Worm (Caenorhabditis elegans) whole organism, L4 larva: ENCODE data around the gene Y26G10.1.

Experiments used
- D1046.2 ChIP-seq: fragments of 200-800 bp; sonication (Bioruptor generic); IDR thresholded peaks from 2 replicates; pipeline ENCODE4 v1.3.6; 2022; ENCODE audit warnings: missing genetic modification characterization, missing compliant biosample characterization
- F26F4.8 ChIP-seq: fragments of 200-800 bp; sonication (Bioruptor generic); conservative IDR thresholded peaks from 2 replicates; pipeline ENCODE4 v1.3.6; 2022; ENCODE audit warnings: missing genetic modification characterization, missing compliant biosample characterization
- F49E8.2 ChIP-seq: sonication (generic microtip); optimal IDR thresholded peaks from 2 replicates; lab custom pipeline; 2016; ENCODE audit warnings: missing compliant biosample characterization, mild to moderate bottlenecking, missing genetic modification characterization, borderline replicate concordance
- T20F7.1 ChIP-seq: fragments of 200-800 bp; sonication (Bioruptor generic); optimal IDR thresholded peaks from 2 replicates; lab custom pipeline; 2018; ENCODE audit warnings: mild to moderate bottlenecking, missing genetic modification characterization, missing compliant biosample characterization
- T26A8.4 ChIP-seq: fragments of 200-800 bp; sonication (Bioruptor generic); IDR thresholded peaks from 2 replicates; pipeline ENCODE4 v1.3.6; 2022; ENCODE audit warnings: missing genetic modification characterization, missing compliant biosample characterization
- Y105C5A.15 ChIP-seq: fragments of 200-800 bp; sonication (Bioruptor generic); IDR thresholded peaks from 2 replicates; pipeline ENCODE4 v1.3.6; 2022; ENCODE audit warnings: missing genetic modification characterization, missing compliant biosample characterization
- Y5F2A.4 ChIP-seq: fragments of 200-800 bp; sonication (Bioruptor generic); optimal IDR thresholded peaks from 2 replicates; lab custom pipeline; 2018; ENCODE audit warnings: mild to moderate bottlenecking, missing genetic modification characterization, missing compliant biosample characterization
- ZK337.2 ChIP-seq: fragments of 200-800 bp; sonication (Bioruptor generic); IDR thresholded peaks from 2 replicates; pipeline ENCODE4 v1.3.6; 2022; ENCODE audit warnings: missing genetic modification reagents, missing genetic modification characterization, missing compliant biosample characterization
- arid-1 ChIP-seq: fragments of 200-800 bp; sonication (Bioruptor generic); conservative IDR thresholded peaks from 2 replicates; pipeline ENCODE4 v1.3.6; 2022; ENCODE audit warnings: missing genetic modification reagents, missing genetic modification characterization, missing compliant biosample characterization
- ceh-32 ChIP-seq: sonication (generic microtip); optimal IDR thresholded peaks from 2 replicates; lab custom pipeline; 2016; ENCODE audit warnings: mild to moderate bottlenecking, missing genetic modification characterization, missing compliant biosample characterization; ENCODE audit not compliant: poor library complexity
- ceh-82 ChIP-seq: sonication (generic microtip); optimal IDR thresholded peaks from 2 replicates; lab custom pipeline; 2017; ENCODE audit warnings: missing biosample characterization, missing genetic modification characterization
- cey-2 ChIP-seq: sonication (generic microtip); optimal IDR thresholded peaks from 3 replicates; lab custom pipeline; 2017; ENCODE audit warnings: missing genetic modification characterization, mild to moderate bottlenecking, missing compliant biosample characterization, antibody characterized with exemption, borderline replicate concordance; ENCODE audit not compliant: insufficient read depth
- daf-16 ChIP-seq, 3 experiments: sonication (generic microtip); optimal IDR thresholded peaks; 2 replicates each; lab custom pipeline; 2016 to 2017; ENCODE audit warnings: missing genetic modification characterization in 3 of 3, missing genetic modification reagents in 3 of 3, mild to moderate bottlenecking in 2 of 3, missing compliant biosample characterization in 2 of 3, missing biosample characterization in 1 of 3, moderate library complexity in 1 of 3
- dmd-8 ChIP-seq: fragments of 200-800 bp; sonication (Bioruptor generic); IDR thresholded peaks from 2 replicates; pipeline ENCODE4 v1.3.6; 2022; ENCODE audit warnings: missing genetic modification characterization, missing compliant biosample characterization
- duxl-1 ChIP-seq: sonication (generic microtip); optimal IDR thresholded peaks from 2 replicates; lab custom pipeline; 2016; ENCODE audit warnings: mild to moderate bottlenecking, missing genetic modification characterization, moderate library complexity, missing compliant biosample characterization; ENCODE audit not compliant: poor library complexity
- egl-27 ChIP-seq: sonication (generic microtip); optimal IDR thresholded peaks from 3 replicates; lab custom pipeline; 2017; ENCODE audit warnings: missing biosample characterization, missing genetic modification reagents, missing genetic modification characterization
- egl-43 ChIP-seq: fragments of 200-800 bp; sonication (Bioruptor generic); IDR thresholded peaks from 2 replicates; pipeline ENCODE4 v1.3.6; 2022; ENCODE audit warnings: missing genetic modification reagents, missing genetic modification characterization, missing compliant biosample characterization
- fkh-10 ChIP-seq: fragments of 150-350 bp; optimal IDR thresholded peaks from 2 replicates; lab custom pipeline; 2014; ENCODE audit warnings: missing biosample characterization, missing genetic modification reagents, missing genetic modification characterization
- hif-1 ChIP-seq, 2 experiments: sonication (generic microtip); optimal IDR thresholded peaks; 2 replicates each; lab custom pipeline; 2016 to 2017; ENCODE audit warnings: missing compliant biosample characterization in 2 of 2, missing genetic modification characterization in 2 of 2, missing genetic modification reagents in 2 of 2, missing genotype in 2 of 2, mild to moderate bottlenecking in 1 of 2
- hlh-11 ChIP-seq: fragments of 200-800 bp; sonication (Bioruptor generic); optimal IDR thresholded peaks from 2 replicates; lab custom pipeline; 2018; ENCODE audit warnings: mild to moderate bottlenecking, missing genetic modification characterization, missing compliant biosample characterization
- lim-7 ChIP-seq: fragments of 200-800 bp; sonication (Bioruptor generic); IDR thresholded peaks from 2 replicates; pipeline ENCODE4 v1.3.6; 2022; ENCODE audit warnings: missing genetic modification characterization, missing compliant biosample characterization
- lin-13 ChIP-seq: fragments of 150-350 bp; optimal IDR thresholded peaks from 2 replicates; lab custom pipeline; 2014; ENCODE audit warnings: missing biosample characterization, missing genetic modification reagents, missing genetic modification characterization
- lin-15B ChIP-seq: fragments of 150-350 bp; sonication (generic microtip); optimal IDR thresholded peaks from 3 replicates; lab custom pipeline; 2014; ENCODE audit warnings: missing biosample characterization, missing genetic modification characterization
- lin-39 ChIP-seq: fragments of 150-350 bp; optimal IDR thresholded peaks from 2 replicates; lab custom pipeline; 2014; ENCODE audit warnings: missing biosample characterization, missing genetic modification reagents, missing genetic modification characterization
- madf-5 ChIP-seq, 2 experiments: fragments of 200-800 bp; sonication (Bioruptor generic); IDR thresholded peaks; 2 replicates each; pipeline ENCODE4 v1.3.6; 2022; ENCODE audit warnings: missing compliant biosample characterization in 2 of 2, missing genetic modification characterization in 2 of 2
- madf-9 ChIP-seq: fragments of 200-800 bp; sonication (Bioruptor generic); conservative IDR thresholded peaks from 2 replicates; pipeline ENCODE4 v1.3.6; 2022; ENCODE audit warnings: missing genetic modification reagents, missing genetic modification characterization, missing compliant biosample characterization
- mdt-29 ChIP-seq: fragments of 200-800 bp; sonication (Bioruptor generic); IDR thresholded peaks from 2 replicates; pipeline ENCODE4 v1.3.6; 2022; ENCODE audit warnings: missing genetic modification reagents, missing genetic modification characterization, missing compliant biosample characterization
- mes-2 ChIP-seq: sonication (generic microtip); optimal IDR thresholded peaks from 2 replicates; lab custom pipeline; 2016; ENCODE audit warnings: missing genotype, mild to moderate bottlenecking, missing genetic modification characterization, missing compliant biosample characterization; ENCODE audit not compliant: poor library complexity, severe bottlenecking
- nhr-11 ChIP-seq: fragments of 150-350 bp; optimal IDR thresholded peaks from 2 replicates; lab custom pipeline; 2014; ENCODE audit warnings: missing biosample characterization, missing genetic modification characterization
- nhr-111 ChIP-seq: fragments of 200-800 bp; sonication (Bioruptor generic); optimal IDR thresholded peaks from 2 replicates; lab custom pipeline; 2018; ENCODE audit warnings: mild to moderate bottlenecking, missing genetic modification characterization, missing compliant biosample characterization
- nhr-237 ChIP-seq: sonication (generic microtip); optimal IDR thresholded peaks from 2 replicates; lab custom pipeline; 2017; ENCODE audit warnings: missing biosample characterization, missing genetic modification characterization
- nhr-25 ChIP-seq: sonication (generic microtip); optimal IDR thresholded peaks from 2 replicates; lab custom pipeline; 2017; ENCODE audit warnings: missing genetic modification characterization, mild to moderate bottlenecking, missing compliant biosample characterization, antibody characterized with exemption, moderate library complexity, borderline replicate concordance; ENCODE audit not compliant: insufficient read depth
- nhr-28 ChIP-seq: fragments of 150-350 bp; optimal IDR thresholded peaks from 2 replicates; lab custom pipeline; 2014; ENCODE audit warnings: missing biosample characterization, missing genetic modification characterization
- nhr-41 ChIP-seq: fragments of 200-800 bp; sonication (Bioruptor generic); IDR thresholded peaks from 2 replicates; pipeline ENCODE4 v1.3.6; 2022; ENCODE audit warnings: missing genetic modification reagents, missing genetic modification characterization, missing compliant biosample characterization
- nhr-42 ChIP-seq: fragments of 200-800 bp; sonication (Bioruptor generic); IDR thresholded peaks from 2 replicates; pipeline ENCODE4 v1.3.6; 2022; ENCODE audit warnings: missing genetic modification characterization, missing compliant biosample characterization
- nhr-76 ChIP-seq: fragments of 150-350 bp; optimal IDR thresholded peaks from 2 replicates; lab custom pipeline; 2014; ENCODE audit warnings: missing biosample characterization, missing genetic modification characterization
- nhr-77 ChIP-seq: fragments of 150-350 bp; optimal IDR thresholded peaks from 2 replicates; lab custom pipeline; 2014; ENCODE audit warnings: missing biosample characterization, missing genetic modification characterization
- pha-4 ChIP-seq, 2 experiments: fragments of 150-350 bp in 1 of 2; fragments of 200-800 bp in 1 of 2; sonication (Bioruptor generic) in 1 of 2; IDR thresholded peaks in 1 of 2; optimal IDR thresholded peaks in 1 of 2; 2 replicates each; pipeline versions ENCODE4 v1.3.6 to Lab custom; 2014 to 2022; ENCODE audit warnings: missing genetic modification characterization in 2 of 2, missing genetic modification reagents in 2 of 2, missing biosample characterization in 1 of 2, missing compliant biosample characterization in 1 of 2
- php-3 ChIP-seq: fragments of 200-800 bp; sonication (Bioruptor generic); IDR thresholded peaks from 2 replicates; pipeline ENCODE4 v1.3.6; 2022; ENCODE audit warnings: missing genetic modification reagents, missing genetic modification characterization, missing compliant biosample characterization
- pqm-1 ChIP-seq: sonication (generic microtip); optimal IDR thresholded peaks from 2 replicates; lab custom pipeline; 2017; ENCODE audit warnings: missing biosample characterization, missing genetic modification characterization
- skn-1 ChIP-seq: fragments of 150-350 bp; optimal IDR thresholded peaks from 2 replicates; lab custom pipeline; 2014; ENCODE audit warnings: missing biosample characterization, missing genetic modification characterization
- tag-97 ChIP-seq: fragments of 200-800 bp; sonication (Bioruptor generic); IDR thresholded peaks from 2 replicates; pipeline ENCODE4 v1.3.6; 2022; ENCODE audit warnings: missing genetic modification characterization, missing compliant biosample characterization
- unc-130 ChIP-seq: sonication (generic microtip); optimal IDR thresholded peaks from 2 replicates; lab custom pipeline; 2016; ENCODE audit warnings: missing genetic modification reagents, missing genetic modification characterization, missing compliant biosample characterization
- vab-7 ChIP-seq: fragments of 200-800 bp; sonication (Bioruptor generic); IDR thresholded peaks from 2 replicates; pipeline ENCODE4 v1.3.6; 2022; ENCODE audit warnings: missing genetic modification reagents, missing genetic modification characterization, missing compliant biosample characterization
- zag-1 ChIP-seq: fragments of 150-350 bp; optimal IDR thresholded peaks from 2 replicates; lab custom pipeline; 2014; ENCODE audit warnings: missing biosample characterization, missing genetic modification characterization
- zfp-2 ChIP-seq: sonication (generic microtip); optimal IDR thresholded peaks from 2 replicates; lab custom pipeline; 2016; ENCODE audit warnings: mild to moderate bottlenecking, missing genetic modification characterization, missing compliant biosample characterization
- zfp-3 ChIP-seq: fragments of 200-800 bp; sonication (Bioruptor generic); conservative IDR thresholded peaks from 2 replicates; pipeline ENCODE4 v1.3.6; 2022; ENCODE audit warnings: missing genetic modification reagents, missing genetic modification characterization, missing compliant biosample characterization
- ztf-11 ChIP-seq: fragments of 150-350 bp; optimal IDR thresholded peaks from 2 replicates; lab custom pipeline; 2014; ENCODE audit warnings: missing biosample characterization, missing genetic modification characterization
- ztf-7 ChIP-seq: fragments of 150-350 bp; optimal IDR thresholded peaks from 2 replicates; lab custom pipeline; 2014; ENCODE audit warnings: missing biosample characterization, missing genetic modification characterization

The Y26G10.1 gene

DNA sequence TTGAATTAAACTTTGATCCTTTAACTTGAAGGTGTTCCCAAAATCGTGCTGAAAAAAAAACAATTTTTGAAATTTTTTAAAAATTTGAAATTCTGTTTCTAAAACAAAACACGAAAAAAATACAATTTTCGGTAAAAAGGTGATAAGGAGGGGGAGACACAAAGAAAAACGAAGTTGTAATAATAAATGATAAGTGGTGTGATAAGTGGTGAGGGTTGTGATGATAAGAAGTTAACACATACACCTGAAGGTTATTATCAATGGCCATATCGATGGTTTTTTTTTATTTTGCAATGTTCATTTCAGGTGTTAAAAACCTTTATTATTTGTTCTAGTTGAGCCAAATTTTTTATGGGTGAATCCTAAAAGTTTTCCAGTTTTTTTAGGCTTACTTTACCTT, 18.6 kb upstream of the Y26G10.1 start, which contains the start of gene twk-33 (continued):
- TF ChIP-seq fkh-10 (GFP tag; lab: Kevin White, UChicago) (no peak), mdt-29 (GFP tag; lab: Robert Waterston, UW) (no peak), duxl-1 (tag; lab: Kevin White, UChicago) (no peak), Y105C5A.15 (GFP tag; lab: Robert Waterston, UW) (no peak), madf-9 (GFP tag; lab: Robert Waterston, UW) (no peak), vab-7 (no peak), zfp-2 (tag; lab: Kevin White, UChicago) (no peak), T20F7.1 (GFP tag; lab: Kevin White, UChicago) (no peak), egl-43 (no peak), pha-4 (GFP tag; IDR thresholded peaks at IDR 0.05; lab: Robert Waterston, UW) (no peak), pha-4 (tag; optimal IDR thresholded peaks at IDR 0.05; lab: Kevin White, UChicago) (no peak), F26F4.8 (GFP tag; lab: Robert Waterston, UW) (no peak), zfp-3 (GFP tag; lab: Robert Waterston, UW) (no peak), php-3 (GFP tag; lab: Robert Waterston, UW) (peak; percentile 61; the same call in 1 of the 2 replicates), nhr-25 (tag; lab: Kevin White, UChicago) (no peak), nhr-42 (GFP tag; lab: Robert Waterston, UW) (no peak), ZK337.2 (no peak), ztf-11 (tag; lab: Kevin White, UChicago) (no peak), tag-97 (no peak), lin-13 (GFP tag; lab: Kevin White, UChicago) (no peak), nhr-28 (tag; lab: Kevin White, UChicago) (peak; percentile 91), nhr-76 (tag; lab: Kevin White, UChicago) (no peak), lim-7 (GFP tag; lab: Robert Waterston, UW) (no peak), lin-39 (tag; lab: Kevin White, UChicago) (no peak), F49E8.2 (tag; lab: Kevin White, UChicago) (no peak), hlh-11 (tag; lab: Kevin White, UChicago) (peak; percentile 62), pqm-1 (tag; lab: Kevin White, UChicago) (peak; percentile 99), nhr-77 (tag; lab: Kevin White, UChicago) (peak; percentile 44), nhr-237 (tag; lab: Kevin White, UChicago) (no peak), T26A8.4 (GFP tag; lab: Robert Waterston, UW) (no peak), skn-1 (tag; lab: Kevin White, UChicago) (no peak), nhr-41 (GFP tag; lab: Robert Waterston, UW) (no peak), unc-130 (GFP tag; lab: Kevin White, UChicago) (no peak), mes-2 (no peak), arid-1 (GFP tag; lab: Robert Waterston, UW) (no peak), ceh-82 (no peak), ztf-7 (tag; lab: Kevin White, UChicago) (no peak), D1046.2 (GFP tag; lab: Robert Waterston, UW) (no peak), dmd-8 (GFP tag; lab: Robert Waterston, UW) (no peak), Y5F2A.4 (GFP tag; lab: Kevin White, UChicago) (no peak), madf-5 (GFP tag; IDR thresholded peaks at IDR 0.05; lab: Robert Waterston, UW) (no peak), nhr-111 (GFP tag; lab: Kevin White, UChicago) (no peak), cey-2 (tag; lab: Kevin White, UChicago) (peak; percentile 14), ceh-32 (tag; lab: Kevin White, UChicago) (no peak), nhr-11 (tag; lab: Kevin White, UChicago) (no peak), egl-27 (tag; lab: Kevin White, UChicago) (no peak), zag-1 (tag; lab: Kevin White, UChicago) (no peak), hif-1 (tag; optimal IDR thresholded peaks at IDR 0.05; lab: Kevin White, UChicago) (no peak), lin-15B (no peak), daf-16 (GFP tag; optimal IDR thresholded peaks at IDR 0.05; lab: Kevin White, UChicago) (no peak), daf-16 (tag; optimal IDR thresholded peaks at IDR 0.05; lab: Kevin White, UChicago) (peak; percentile 63)
